Worm (Caenorhabditis elegans): ENCODE results near the gene bus-4.

- TF ChIP-seq nhr-237 (tag; optimal IDR thresholded peaks at IDR 0.05) = no peak
- no peak for TF ChIP-seq pha-4 (tag; optimal IDR thresholded peaks at IDR 0.05)
- no peak for TF ChIP-seq mep-1 (tag; optimal IDR thresholded peaks at IDR 0.05)
- no peak for TF ChIP-seq ces-1 (GFP tag; optimal IDR thresholded peaks at IDR 0.05)
- no peak for TF ChIP-seq blmp-1 (tag; optimal IDR thresholded peaks at IDR 0.05)
- no peak for TF ChIP-seq unc-120 (tag; optimal IDR thresholded peaks at IDR 0.05; ENCODE audit: poor library complexity, severe bottlenecking)
- no peak for TF ChIP-seq nhr-2 (tag; optimal IDR thresholded peaks at IDR 0.05)
- no peak for TF ChIP-seq unc-62 (GFP tag; optimal IDR thresholded peaks at IDR 0.05)
- no peak for TF ChIP-seq zip-8 (tag; optimal IDR thresholded peaks at IDR 0.05)
- no peak for TF ChIP-seq lin-13 (tag; optimal IDR thresholded peaks at IDR 0.05)
- TF ChIP-seq elt-3 (tag; optimal IDR thresholded peaks at IDR 0.05) = no peak
- TF ChIP-seq sptf-1 (tag; optimal IDR thresholded peaks at IDR 0.05) = no peak
- TF ChIP-seq tbx-8 (GFP tag; optimal IDR thresholded peaks at IDR 0.05) = no peak
- no peak for TF ChIP-seq mab-5 (tag; optimal IDR thresholded peaks at IDR 0.05)
These were observed 1.2 kb upstream of the bus-4 start for ce11 chrIV:4686898-4687297.
